Fruit fly (Drosophila melanogaster): ENCODE results near the gene trp.
A peak's percentile ranks its signal among the peaks of the same experiment; 100 is the strongest.

Gene trp

dm6 chr3R:29875830-29876229 lies 44.3 kb downstream of the trp start:
- TF ChIP-seq CG7357 (GFP tag; IDR thresholded peaks at IDR 0.05) = no peak
- TF ChIP-seq ci (GFP tag; IDR thresholded peaks at IDR 0.05) = 0 out of 3 replicates have a peak, but pooled peaks have one; percentile 54
- peak; percentile 12 for TF ChIP-seq Med (GFP tag)
- TF ChIP-seq Dfd (GFP tag; optimal IDR thresholded peaks at IDR 0.05) = no peak
- TF ChIP-seq CG7372 (GFP tag; IDR thresholded peaks at IDR 0.05) = peak; percentile 44
- TF ChIP-seq CG10979 (tag; optimal IDR thresholded peaks at IDR 0.05) = peak; percentile 4
- no peak for TF ChIP-seq her (GFP tag; optimal IDR thresholded peaks at IDR 0.05)
- TF ChIP-seq CG11093 (GFP tag; IDR thresholded peaks at IDR 0.05) = no peak
- TF ChIP-seq Drgx (GFP tag; IDR thresholded peaks at IDR 0.05) = peak; percentile 75
- peak in 1 of 2 experiments; percentile 52 for TF ChIP-seq bsh (GFP tag; optimal IDR thresholded peaks at IDR 0.05)
- no peak for TF ChIP-seq HHEX (GFP tag; optimal IDR thresholded peaks at IDR 0.05)
- TF ChIP-seq nom (GFP tag; optimal IDR thresholded peaks at IDR 0.05) = peak; percentile 34
- TF ChIP-seq Sox100B (GFP tag; optimal IDR thresholded peaks at IDR 0.05) = no peak

- no peak for TF ChIP-seq CG31365 (tag; optimal IDR thresholded peaks at IDR 0.05)
- peak; percentile 39 for TF ChIP-seq CG4617 (GFP tag; optimal IDR thresholded peaks at IDR 0.05; ENCODE audit: borderline replicate concordance)
- TF ChIP-seq CG42726 (GFP tag; IDR thresholded peaks at IDR 0.05; ENCODE audit: partially characterized antibody) = 0 out of 2 replicates have a peak, but pooled peaks have one; percentile 64
- no peak for TF ChIP-seq Drgx (GFP tag; IDR thresholded peaks at IDR 0.05)
- TF ChIP-seq exex (tag; optimal IDR thresholded peaks at IDR 0.05) = peak; percentile 17
- TF ChIP-seq zen2 (GFP tag; IDR thresholded peaks at IDR 0.05; ENCODE audit: partially characterized antibody) = 0 out of 3 replicates have a peak, but pooled peaks have one; percentile 3
- peak; percentile 93 for TF ChIP-seq MESR4 (GFP tag; optimal IDR thresholded peaks at IDR 0.05)
- no peak for TF ChIP-seq Ravus (GFP tag; IDR thresholded peaks at IDR 0.05)
- peak; percentile 83 for TF ChIP-seq CG4360 (GFP tag; IDR thresholded peaks at IDR 0.05)
- TF ChIP-seq CG34422 (GFP tag; IDR thresholded peaks at IDR 0.05) = peak; percentile 45; the same call in 1 of the 3 replicates
- TF ChIP-seq Neu2 (GFP tag; optimal IDR thresholded peaks at IDR 0.05; ENCODE audit: borderline replicate concordance) = peak; percentile 7
- TF ChIP-seq Dref (GFP tag; IDR thresholded peaks at IDR 0.05) = peak; percentile 47
- no peak for TF ChIP-seq mam (GFP tag; optimal IDR thresholded peaks at IDR 0.05)
- TF ChIP-seq Pdp1 (GFP tag; optimal IDR thresholded peaks at IDR 0.05) = peak in 1 of 2 experiments; percentile 63
- 0 out of 2 replicates have a peak, but pooled peaks have one; percentile 20 for TF ChIP-seq seq (GFP tag; IDR thresholded peaks at IDR 0.05)
- TF ChIP-seq CG2202 (tag; optimal IDR thresholded peaks at IDR 0.05) = no peak
- TF ChIP-seq CG14710 (tag; optimal IDR thresholded peaks at IDR 0.05) = peak; percentile 17
Observed at dm6 chr3R:29869350-29869688, 50.8 kb downstream of the trp start, which contains the start of gene CG34133. TSS of gene CG34133 (plus strand) at chr3R:29869365.

dm6 chr3R:29868676-29869349 lies 51.3 kb downstream of the trp start, which contains the start of gene Zip99C:
TSS of gene Zip99C (minus strand) at chr3R:29868895.
- no peak for TF ChIP-seq CG11504 (tag; optimal IDR thresholded peaks at IDR 0.05)
- peak; percentile 17 for TF ChIP-seq CG7987 (GFP tag; optimal IDR thresholded peaks at IDR 0.05)
- no peak for TF ChIP-seq CG1529 (GFP tag; optimal IDR thresholded peaks at IDR 0.05)
- TF ChIP-seq bigmax (GFP tag; optimal IDR thresholded peaks at IDR 0.05) = no peak
- TF ChIP-seq CG7271 (tag; optimal IDR thresholded peaks at IDR 0.05) = no peak
- TF ChIP-seq Meics (GFP tag; optimal IDR thresholded peaks at IDR 0.05) = peak; percentile 21
- no peak for TF ChIP-seq Gsc (GFP tag; IDR thresholded peaks at IDR 0.05)
- no peak for TF ChIP-seq hth (optimal IDR thresholded peaks at IDR 0.05)
- peak; percentile 64; the same call in 1 of the 2 replicates for TF ChIP-seq CG31441 (GFP tag; IDR thresholded peaks at IDR 0.05)
- TF ChIP-seq CG17361 (GFP tag; IDR thresholded peaks at IDR 0.05) = peak; percentile 56; the same call in 1 of the 3 replicates
- peak; percentile 70 for TF ChIP-seq CG17186 (GFP tag; optimal IDR thresholded peaks at IDR 0.05)
- peak; percentile 32 for TF ChIP-seq nom (GFP tag; optimal IDR thresholded peaks at IDR 0.05)
- TF ChIP-seq Fer1 (GFP tag; optimal IDR thresholded peaks at IDR 0.05) = peak; percentile 11
- peak; percentile 36; the same call in 1 of the 2 replicates for TF ChIP-seq H2.0 (GFP tag; IDR thresholded peaks at IDR 0.05)
- TF ChIP-seq Dref (GFP tag; IDR thresholded peaks at IDR 0.05) = peak; percentile 96
- TF ChIP-seq CG17802 (tag; optimal IDR thresholded peaks at IDR 0.05) = no peak
- TF ChIP-seq Hr51 (GFP tag; optimal IDR thresholded peaks at IDR 0.05) = no peak
- TF ChIP-seq Scr (GFP tag; IDR thresholded peaks at IDR 0.05; ENCODE audit: partially characterized antibody) = peak; percentile 94
- no peak for TF ChIP-seq dan (GFP tag; IDR thresholded peaks at IDR 0.05)
- TF ChIP-seq scrt (GFP tag; optimal IDR thresholded peaks at IDR 0.05) = no peak
